Worm (Caenorhabditis elegans) whole organism, L2 larva: ENCODE measurements around the gene Y67H2A.10.

Experiments
- C34F6.9 ChIP-seq: fragments of 150-350 bp; optimal IDR thresholded peaks from 2 replicates; lab custom pipeline; 2014; ENCODE audit warnings: missing biosample characterization, missing genetic modification characterization
- F13H6.1 ChIP-seq: sonication (generic microtip); optimal IDR thresholded peaks from 2 replicates; lab custom pipeline; 2016; ENCODE audit warnings: missing genetic modification characterization, missing compliant biosample characterization
- R02D3.7 ChIP-seq: fragments of 150-350 bp; optimal IDR thresholded peaks from 2 replicates; lab custom pipeline; 2014; ENCODE audit warnings: missing biosample characterization, missing genetic modification characterization
- Y55F3AM.14 ChIP-seq: fragments of 200-800 bp; sonication (Bioruptor generic); optimal IDR thresholded peaks from 2 replicates; lab custom pipeline; 2018; ENCODE audit warnings: mild to moderate bottlenecking, missing genetic modification characterization, missing compliant biosample characterization
- ZK546.5 ChIP-seq: sonication (generic microtip); optimal IDR thresholded peaks from 2 replicates; lab custom pipeline; 2017; ENCODE audit warnings: missing biosample characterization, missing genetic modification characterization
- ceh-16 ChIP-seq: fragments of 150-350 bp; optimal IDR thresholded peaks from 2 replicates; lab custom pipeline; 2014; ENCODE audit warnings: missing biosample characterization, missing genetic modification characterization
- ceh-82 ChIP-seq: fragments of 150-350 bp; optimal IDR thresholded peaks from 2 replicates; lab custom pipeline; 2014; ENCODE audit warnings: missing biosample characterization, missing genetic modification characterization
- crh-2 ChIP-seq: sonication (generic microtip); optimal IDR thresholded peaks from 2 replicates; lab custom pipeline; 2017; ENCODE audit warnings: missing biosample characterization, missing genetic modification characterization
- dmd-4 ChIP-seq: sonication (generic microtip); optimal IDR thresholded peaks from 2 replicates; lab custom pipeline; 2017; ENCODE audit warnings: missing biosample characterization, missing genetic modification characterization
- egl-27 ChIP-seq: sonication (generic microtip); optimal IDR thresholded peaks from 3 replicates; lab custom pipeline; 2017; ENCODE audit warnings: missing biosample characterization, missing genetic modification reagents, missing genetic modification characterization
- elt-1 ChIP-seq: fragments of 150-350 bp; optimal IDR thresholded peaks from 2 replicates; lab custom pipeline; 2014; ENCODE audit warnings: missing biosample characterization, missing genetic modification characterization
- gmeb-1 ChIP-seq: fragments of 150-350 bp; optimal IDR thresholded peaks from 2 replicates; lab custom pipeline; 2014; ENCODE audit warnings: missing biosample characterization, missing genetic modification characterization
- lin-11 ChIP-seq: fragments of 150-350 bp; sonication (generic microtip); optimal IDR thresholded peaks from 2 replicates; lab custom pipeline; 2014; ENCODE audit warnings: missing biosample characterization, missing genetic modification characterization, inconsistent platforms, mixed read lengths
- lin-13 ChIP-seq: fragments of 150-350 bp; optimal IDR thresholded peaks from 2 replicates; lab custom pipeline; 2014; ENCODE audit warnings: missing biosample characterization, missing genetic modification reagents, missing genetic modification characterization
- lin-39 ChIP-seq: fragments of 150-350 bp; optimal IDR thresholded peaks from 2 replicates; lab custom pipeline; 2014; ENCODE audit warnings: missing biosample characterization, missing genetic modification reagents, missing genetic modification characterization
- lsy-2 ChIP-seq, 2 experiments: fragments of 150-350 bp in 1 of 2; sonication (generic microtip) in 1 of 2; optimal IDR thresholded peaks; 2 replicates each; lab custom pipeline; 2014 to 2017; ENCODE audit warnings: missing biosample characterization in 2 of 2, missing genetic modification characterization in 2 of 2
- mab-5 ChIP-seq: fragments of 150-350 bp; optimal IDR thresholded peaks from 2 replicates; lab custom pipeline; 2014; ENCODE audit warnings: missing biosample characterization, missing genetic modification characterization
- mbf-1 ChIP-seq: sonication (generic microtip); optimal IDR thresholded peaks from 2 replicates; lab custom pipeline; 2017; ENCODE audit warnings: missing biosample characterization, missing genetic modification characterization
- mdl-1 ChIP-seq, 2 experiments: fragments of 150-350 bp in 1 of 2; sonication (generic microtip) in 1 of 2; optimal IDR thresholded peaks; 2 replicates each; lab custom pipeline; 2017; ENCODE audit warnings: missing biosample characterization in 2 of 2, missing genetic modification characterization in 2 of 2
- nhr-12 ChIP-seq: fragments of 150-350 bp; optimal IDR thresholded peaks from 2 replicates; lab custom pipeline; 2014; ENCODE audit warnings: missing biosample characterization, missing genetic modification characterization
- nhr-129 ChIP-seq: fragments of 150-350 bp; optimal IDR thresholded peaks from 2 replicates; lab custom pipeline; 2014; ENCODE audit warnings: missing biosample characterization, missing genetic modification characterization
- nhr-21 ChIP-seq: fragments of 150-350 bp; optimal IDR thresholded peaks from 2 replicates; lab custom pipeline; 2014; ENCODE audit warnings: missing biosample characterization, missing genetic modification characterization
- nhr-23 ChIP-seq: fragments of 150-350 bp; optimal IDR thresholded peaks from 2 replicates; lab custom pipeline; 2014; ENCODE audit warnings: missing biosample characterization, missing genetic modification reagents, missing genetic modification characterization
- nhr-237 ChIP-seq: fragments of 150-350 bp; optimal IDR thresholded peaks from 2 replicates; lab custom pipeline; 2014; ENCODE audit warnings: missing biosample characterization, missing genetic modification characterization
- nhr-25 ChIP-seq: fragments of 150-350 bp; sonication (generic microtip); optimal IDR thresholded peaks from 3 replicates; lab custom pipeline; 2014; ENCODE audit warnings: missing biosample characterization, missing genetic modification characterization
- nhr-6 ChIP-seq: fragments of 150-350 bp; optimal IDR thresholded peaks from 2 replicates; lab custom pipeline; 2014; ENCODE audit warnings: missing biosample characterization, missing genetic modification characterization
- peb-1 ChIP-seq: fragments of 150-350 bp; optimal IDR thresholded peaks from 2 replicates; lab custom pipeline; 2014; ENCODE audit warnings: missing biosample characterization, missing genetic modification characterization
- skn-1 ChIP-seq: sonication (generic microtip); optimal IDR thresholded peaks from 2 replicates; lab custom pipeline; 2017; ENCODE audit warnings: missing biosample characterization, missing genetic modification characterization
- sma-3 ChIP-seq: sonication (generic microtip); optimal IDR thresholded peaks from 2 replicates; lab custom pipeline; 2016; ENCODE audit warnings: missing genetic modification reagents, missing genetic modification characterization, missing compliant biosample characterization
- sma-9 ChIP-seq, 2 experiments: fragments of 150-350 bp in 1 of 2; sonication (generic microtip) in 1 of 2; optimal IDR thresholded peaks; 2 replicates each; lab custom pipeline; 2014 to 2016; ENCODE audit warnings: missing genetic modification characterization in 2 of 2, mild to moderate bottlenecking in 1 of 2, missing biosample characterization in 1 of 2, missing compliant biosample characterization in 1 of 2, missing genetic modification reagents in 1 of 2, moderate library complexity in 1 of 2
- unc-55 ChIP-seq: fragments of 150-350 bp; sonication (generic microtip); optimal IDR thresholded peaks from 3 replicates; lab custom pipeline; 2014; ENCODE audit warnings: missing biosample characterization, missing genetic modification reagents, missing genetic modification characterization
- unc-62 ChIP-seq: fragments of 150-350 bp; optimal IDR thresholded peaks from 2 replicates; lab custom pipeline; 2014; ENCODE audit warnings: missing biosample characterization, missing genetic modification reagents, missing genetic modification characterization
- ztf-1 ChIP-seq: fragments of 200-800 bp; sonication (Bioruptor generic); conservative IDR thresholded peaks from 2 replicates; pipeline ENCODE4 v1.3.6; 2022; ENCODE audit warnings: missing genetic modification characterization, missing compliant biosample characterization
- ztf-11 ChIP-seq: sonication (generic microtip); optimal IDR thresholded peaks from 2 replicates; lab custom pipeline; 2017; ENCODE audit warnings: missing biosample characterization, missing genetic modification characterization

The Y67H2A.10 gene

ce11 chrIV:13253841-13254240, 35.5 kb downstream of the Y67H2A.10 start, which contains the start of gene ttr-45 (continued):
- TF ChIP-seq peb-1 (tag; lab: Kevin White, UChicago) (no peak), ztf-1 (GFP tag; lab: Robert Waterston, UW) (no peak), unc-55 (GFP tag; lab: Kevin White, UChicago) (no peak), egl-27 (tag; lab: Kevin White, UChicago) (peak; percentile 24)

DNA sequence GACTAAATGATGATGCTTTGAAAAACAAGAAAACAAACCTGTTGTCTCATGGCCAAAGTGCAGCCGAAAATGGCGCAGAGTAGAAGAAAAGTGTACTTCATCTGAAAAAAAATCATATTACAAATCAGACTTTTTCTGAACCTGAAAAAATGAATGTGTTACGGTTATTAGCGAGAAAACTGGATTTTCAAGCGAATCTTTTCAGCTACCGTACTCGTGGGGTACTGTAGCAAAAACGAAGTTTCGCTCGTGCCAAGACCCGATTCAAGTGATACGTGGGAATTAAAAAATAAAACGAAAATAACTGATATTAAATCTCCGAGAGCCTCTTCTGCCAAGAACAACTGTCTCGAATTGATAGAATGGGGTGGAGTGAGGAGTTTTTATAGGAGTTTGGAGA, 37.1 kb downstream of the Y67H2A.10 start, which contains the start of gene ttr-51:
TSS of gene ttr-51 (minus strand) at position 101 of the 400 bp plus-strand sequence.
- TF ChIP-seq nhr-129 (tag; lab: Kevin White, UChicago) (peak; percentile 17), lsy-2 (tag; optimal IDR thresholded peaks at IDR 0.05; lab: Kevin White, UChicago) (peak in 1 of 2 experiments; percentile 1), crh-2 (no peak)
- TF ChIP-seq, all 48 proteins: peak for 2

DNA sequence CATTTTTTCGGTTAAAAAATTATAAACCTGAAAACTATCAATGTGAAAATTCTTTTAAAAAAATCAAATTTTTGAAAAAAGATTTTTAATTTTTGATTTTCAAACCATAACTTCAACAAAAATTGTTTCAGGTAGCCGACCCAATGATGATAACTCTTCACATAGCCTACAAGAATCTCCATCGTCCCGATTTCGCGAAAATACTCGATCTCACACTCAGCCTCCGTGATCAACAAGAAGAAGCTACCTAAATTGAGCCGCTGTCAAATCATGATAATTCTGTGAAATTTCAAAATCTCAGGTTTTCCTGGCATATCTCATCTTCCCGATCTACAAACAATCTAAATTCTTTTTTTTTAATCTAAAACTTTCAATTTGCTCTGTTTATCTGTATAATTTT, 39.1 kb downstream of the Y67H2A.10 start:
- no peak for TF ChIP-seq lin-13 (GFP tag; lab: Kevin White, UChicago)
- TF ChIP-seq elt-1, result no peak
- no peak for TF ChIP-seq gmeb-1
- no peak for TF ChIP-seq ceh-82 (tag; lab: Kevin White, UChicago)
- TF ChIP-seq Y55F3AM.14 (GFP tag; lab: Kevin White, UChicago), result no peak
- no peak for TF ChIP-seq ztf-11 (tag; lab: Kevin White, UChicago)
- no peak for TF ChIP-seq mbf-1 (tag; lab: Kevin White, UChicago)
- no peak for TF ChIP-seq nhr-12 (tag; lab: Kevin White, UChicago)
- TF ChIP-seq F13H6.1, result no peak
- no peak for TF ChIP-seq unc-62

DNA sequence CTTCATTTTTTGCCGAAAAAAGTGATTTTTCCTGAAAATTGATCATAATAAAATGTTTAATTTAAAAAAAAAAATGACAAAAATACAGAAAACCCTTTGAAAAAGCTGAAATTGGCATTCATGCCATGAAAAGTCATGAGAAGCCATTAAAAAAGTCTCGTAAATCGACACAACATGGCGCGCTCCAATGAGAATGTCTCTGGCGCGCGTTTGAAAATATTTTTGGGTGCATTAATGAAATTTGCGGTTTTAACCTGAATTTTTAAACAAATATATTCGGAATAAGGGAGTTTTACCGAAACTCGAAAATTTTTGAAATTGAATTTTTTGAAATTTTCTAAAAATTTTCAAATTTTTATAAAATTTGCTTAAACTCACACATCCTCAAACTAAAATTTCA, 41.5 kb downstream of the Y67H2A.10 start:
- no peak for TF ChIP-seq R02D3.7 (tag; lab: Kevin White, UChicago)
- no peak for TF ChIP-seq dmd-4 (tag; lab: Kevin White, UChicago)
- TF ChIP-seq lin-39 (tag; lab: Kevin White, UChicago), result no peak
- no peak for TF ChIP-seq nhr-237 (tag; lab: Kevin White, UChicago)
- TF ChIP-seq crh-2, result no peak

ce11 chrIV:13246961-13247360, 42.3 kb downstream of the Y67H2A.10 start, which contains the start of gene JC8.7:
Gene JC8.7 (plus strand): TSS chrIV:13247261.
- TF ChIP-seq dmd-4 (tag; lab: Kevin White, UChicago), result no peak
- TF ChIP-seq nhr-21, result no peak
- TF ChIP-seq mbf-1 (tag; lab: Kevin White, UChicago), result no peak
- TF ChIP-seq ztf-11 (tag; lab: Kevin White, UChicago), result no peak
- no peak for TF ChIP-seq unc-55 (GFP tag; lab: Kevin White, UChicago)
- TF ChIP-seq, all 48 proteins: peak for 0

DNA sequence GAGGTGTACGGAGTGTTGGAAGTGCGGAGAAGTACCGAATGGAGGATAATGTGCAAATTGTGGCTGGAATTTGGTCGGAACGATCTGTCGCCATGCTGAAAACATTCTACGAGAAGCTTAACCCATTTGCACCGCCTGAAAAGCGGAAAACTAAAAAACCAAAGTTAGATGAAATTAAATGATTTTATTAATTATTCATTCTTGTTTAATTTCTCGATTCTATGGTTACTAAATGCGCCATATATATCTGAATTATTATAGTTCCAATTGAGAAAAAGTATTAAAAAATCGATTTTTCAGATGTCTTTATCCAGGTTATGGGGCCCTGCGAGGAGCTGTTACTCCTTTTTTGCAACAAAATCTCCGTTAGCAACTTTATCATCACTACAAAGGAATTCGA, 45.3 kb downstream of the Y67H2A.10 start, which contains the start of gene cox-11:
TSS of gene cox-11 (plus strand) at position 301 of the 400 bp plus-strand sequence.
- TF ChIP-seq unc-55 (GFP tag; lab: Kevin White, UChicago), result no peak
- TF ChIP-seq unc-62, result no peak
- no peak for TF ChIP-seq egl-27 (tag; lab: Kevin White, UChicago)
- TF ChIP-seq nhr-6 (tag; lab: Kevin White, UChicago), result no peak
- TF ChIP-seq ztf-11 (tag; lab: Kevin White, UChicago), result no peak
- TF ChIP-seq sma-9 (GFP tag; optimal IDR thresholded peaks at IDR 0.05; lab: Kevin White, UChicago), result no peak
- TF ChIP-seq sma-9 (tag; optimal IDR thresholded peaks at IDR 0.05; lab: Kevin White, UChicago), result no peak
- no peak for TF ChIP-seq lin-11 (tag; lab: Kevin White, UChicago)
- TF ChIP-seq elt-1, result no peak
- TF ChIP-seq mab-5 (tag; lab: Kevin White, UChicago), result no peak
- TF ChIP-seq nhr-237 (tag; lab: Kevin White, UChicago), result no peak
- no peak for TF ChIP-seq nhr-23 (tag; lab: Kevin White, UChicago)
- no peak for TF ChIP-seq dmd-4 (tag; lab: Kevin White, UChicago)
- no peak for TF ChIP-seq ceh-16

DNA sequence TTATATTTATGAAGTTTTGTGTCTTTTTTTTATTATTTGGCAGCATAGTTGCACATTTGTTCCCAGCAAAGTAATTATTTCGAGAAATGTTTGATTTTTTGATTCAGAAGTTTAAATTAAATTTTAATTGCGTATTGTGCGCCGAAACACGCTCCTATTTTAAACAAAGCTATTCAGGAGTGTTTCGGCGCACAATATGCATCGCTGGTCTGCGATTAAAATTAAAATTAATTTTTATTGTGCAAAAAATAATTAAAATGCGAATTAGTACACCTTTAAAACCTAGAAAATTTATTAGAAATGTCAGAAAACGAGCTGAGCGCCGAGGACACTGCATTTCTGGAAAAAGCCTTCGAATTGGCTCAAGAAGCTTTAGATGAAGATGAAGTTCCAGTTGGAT, 45.9 kb downstream of the Y67H2A.10 start, which contains the start of gene JC8.4:
TSS of gene JC8.4 (plus strand) at position 301 of the 400 bp plus-strand sequence.
- TF ChIP-seq ztf-1 (GFP tag; lab: Robert Waterston, UW) (no peak), skn-1 (tag; lab: Kevin White, UChicago) (no peak), crh-2 (no peak), R02D3.7 (tag; lab: Kevin White, UChicago) (no peak), ZK546.5 (tag; lab: Kevin White, UChicago) (no peak), sma-3 (GFP tag; lab: Kevin White, UChicago) (no peak), peb-1 (tag; lab: Kevin White, UChicago) (no peak), F13H6.1 (no peak), mdl-1 (tag; optimal IDR thresholded peaks at IDR 0.05; lab: Kevin White, UChicago) (no peak), nhr-25 (no peak), C34F6.9 (no peak), unc-55 (GFP tag; lab: Kevin White, UChicago) (no peak), ztf-11 (tag; lab: Kevin White, UChicago) (no peak)
